Worm (Caenorhabditis elegans): ENCODE measurements around the gene F10C1.1.

DNA sequence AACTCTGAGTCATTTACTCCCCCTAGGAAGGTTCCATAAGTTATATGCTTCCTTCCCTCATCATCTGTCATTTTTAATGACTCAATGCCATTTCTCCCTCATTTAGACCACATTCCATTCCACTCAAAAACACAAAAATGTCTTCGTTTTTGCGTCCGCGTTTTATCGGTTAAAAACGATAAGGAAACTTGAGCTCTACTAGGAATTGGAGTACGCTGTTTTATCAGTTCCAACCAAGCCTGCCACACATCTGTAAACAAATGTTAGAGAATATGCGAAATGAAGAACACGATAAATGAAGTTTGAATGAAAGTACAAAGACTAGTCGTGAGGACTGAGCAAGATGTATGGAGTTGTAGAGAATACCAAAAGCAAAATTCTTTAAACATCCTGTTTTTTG is 25.6 kb upstream of the F10C1.1 start:
- no peak for TF ChIP-seq him-1 (tag; optimal IDR thresholded peaks at IDR 0.05)
- TF ChIP-seq W03F9.2 (tag; optimal IDR thresholded peaks at IDR 0.05): no peak
- no peak for TF ChIP-seq dao-5 (tag; optimal IDR thresholded peaks at IDR 0.05)

All from whole organism, L4/young adult.